Worm (Caenorhabditis elegans): ENCODE measurements around the gene F36A4.2.

ce11 chrIV:4267320-4267719, 3.7 kb upstream of the F36A4.2 start, which contains the start of gene F36A4.4:
- TF ChIP-seq pqm-1 (tag; optimal IDR thresholded peaks at IDR 0.05) (no peak), sea-2 (GFP tag; optimal IDR thresholded peaks at IDR 0.05) (no peak), zag-1 (tag; optimal IDR thresholded peaks at IDR 0.05) (no peak), aly-2 (tag; optimal IDR thresholded peaks at IDR 0.05) (no peak), egl-27 (tag; optimal IDR thresholded peaks at IDR 0.05) (no peak), elt-3 (tag; optimal IDR thresholded peaks at IDR 0.05) (no peak), unc-62 (GFP tag; optimal IDR thresholded peaks at IDR 0.05) (no peak), fkh-10 (GFP tag; optimal IDR thresholded peaks at IDR 0.05) (no peak), ceh-16 (tag; optimal IDR thresholded peaks at IDR 0.05) (no peak), daf-12 (tag; optimal IDR thresholded peaks at IDR 0.05) (no peak), nhr-25 (tag; optimal IDR thresholded peaks at IDR 0.05) (no peak), nhr-76 (tag; optimal IDR thresholded peaks at IDR 0.05) (no peak), nhr-237 (tag; optimal IDR thresholded peaks at IDR 0.05) (no peak)

Data from whole organism, L3 larva.